Fruit fly (Drosophila melanogaster) whole organism, embryonic: ENCODE measurements around the gene CG7080.

Experiments used
- C15 ChIP-seq: fragments of 200-800 bp; sonication (Bioruptor generic); IDR thresholded peaks from 3 replicates; pipeline ENCODE4 v1.3.6; 2022; ENCODE audit warnings: missing biosample characterization, missing genetic modification characterization
- CG10267 ChIP-seq: fragments of 200-800 bp; sonication (Bioruptor generic); optimal IDR thresholded peaks from 2 replicates; lab custom pipeline; 2018; ENCODE audit warnings: missing biosample characterization, mild to moderate bottlenecking, missing genetic modification characterization, moderate library complexity
- CG10366 ChIP-seq: fragments of 200-800 bp; sonication (Bioruptor generic); IDR thresholded peaks from 2 replicates; pipeline ENCODE4 v1.3.6; 2022; ENCODE audit warnings: missing biosample characterization, missing genetic modification characterization
- CG10462 ChIP-seq: fragments of 200-800 bp; sonication (Bioruptor generic); optimal IDR thresholded peaks from 2 replicates; lab custom pipeline; 2016; ENCODE audit warnings: missing biosample characterization, missing genetic modification characterization
- CG10543 ChIP-seq: fragments of 200-800 bp; sonication (Bioruptor generic); optimal IDR thresholded peaks from 3 replicates; lab custom pipeline; 2017; ENCODE audit warnings: missing biosample characterization, mild to moderate bottlenecking, missing genetic modification characterization, moderate library complexity
- CG12104 ChIP-seq: fragments of 200-800 bp; sonication (Bioruptor generic); optimal IDR thresholded peaks from 3 replicates; lab custom pipeline; 2016; ENCODE audit warnings: missing biosample characterization, missing genetic modification characterization
- CG12219 ChIP-seq: fragments of 200-800 bp; sonication (Bioruptor generic); optimal IDR thresholded peaks from 3 replicates; lab custom pipeline; 2018; ENCODE audit warnings: missing biosample characterization, mild to moderate bottlenecking, missing genetic modification characterization
- CG12391 ChIP-seq: fragments of 200-800 bp; sonication (Bioruptor generic); optimal IDR thresholded peaks from 3 replicates; lab custom pipeline; 2018; ENCODE audit warnings: missing biosample characterization, mild to moderate bottlenecking, missing genetic modification characterization, moderate library complexity
- CG13123 ChIP-seq: fragments of 200-800 bp; sonication (Bioruptor generic); optimal IDR thresholded peaks from 2 replicates; lab custom pipeline; 2016; ENCODE audit warnings: missing biosample characterization, missing genetic modification characterization
- CG13296 ChIP-seq: fragments of 200-800 bp; sonication (Bioruptor generic); optimal IDR thresholded peaks from 3 replicates; lab custom pipeline; 2018; ENCODE audit warnings: missing biosample characterization, mild to moderate bottlenecking, missing genetic modification characterization
- CG13624 ChIP-seq: fragments of 200-800 bp; sonication (Bioruptor generic); optimal IDR thresholded peaks from 2 replicates; lab custom pipeline; 2016; ENCODE audit warnings: missing biosample characterization, missing genetic modification characterization
- CG13775 ChIP-seq: fragments of 200-800 bp; sonication (Bioruptor generic); optimal IDR thresholded peaks from 3 replicates; lab custom pipeline; 2017; ENCODE audit warnings: missing biosample characterization, mild to moderate bottlenecking, missing genetic modification characterization
- CG14050 ChIP-seq: fragments of 200-800 bp; sonication (Bioruptor generic); IDR thresholded peaks from 3 replicates; pipeline ENCODE4 v1.3.6; 2022; ENCODE audit warnings: missing biosample characterization, missing genetic modification characterization
- CG15696 ChIP-seq: fragments of 200-800 bp; sonication (Bioruptor generic); optimal IDR thresholded peaks from 2 replicates; lab custom pipeline; 2019; ENCODE audit warnings: missing biosample characterization, mild to moderate bottlenecking, missing genetic modification characterization, moderate library complexity
- CG18619 ChIP-seq: fragments of 200-800 bp; sonication (Bioruptor generic); optimal IDR thresholded peaks from 3 replicates; lab custom pipeline; 2017; ENCODE audit warnings: missing biosample characterization, mild to moderate bottlenecking, missing genetic modification characterization
- CG2678 ChIP-seq: fragments of 200-800 bp; sonication (Bioruptor generic); optimal IDR thresholded peaks from 3 replicates; lab custom pipeline; 2019; ENCODE audit warnings: missing biosample characterization, mild to moderate bottlenecking, missing genetic modification characterization, moderate library complexity
- CG30403 ChIP-seq: fragments of 200-800 bp; sonication (Bioruptor generic); optimal IDR thresholded peaks from 3 replicates; lab custom pipeline; 2016; ENCODE audit warnings: missing biosample characterization, missing genetic modification characterization
- CG32532 ChIP-seq: fragments of 200-800 bp; sonication (Bioruptor generic); IDR thresholded peaks from 2 replicates; pipeline ENCODE4 v1.3.6; 2022; ENCODE audit warnings: missing biosample characterization, missing genetic modification characterization
- CG3281 ChIP-seq: fragments of 200-800 bp; sonication (Bioruptor generic); optimal IDR thresholded peaks from 3 replicates; lab custom pipeline; 2017; ENCODE audit warnings: missing biosample characterization, mild to moderate bottlenecking, missing genetic modification characterization
- CG6683 ChIP-seq: fragments of 200-800 bp; sonication (Bioruptor generic); optimal IDR thresholded peaks from 2 replicates; lab custom pipeline; 2017; ENCODE audit warnings: missing biosample characterization, mild to moderate bottlenecking, missing genetic modification characterization, missing genetic modification reagents
- CG6689 ChIP-seq: fragments of 200-800 bp; sonication (Bioruptor generic); IDR thresholded peaks from 2 replicates; pipeline ENCODE4 v1.3.6; 2022; ENCODE audit warnings: missing biosample characterization, missing genetic modification characterization
- CG8478 ChIP-seq: fragments of >200 bp; optimal IDR thresholded peaks from 2 replicates; lab custom pipeline; 2018
- Chrac-16 ChIP-seq: fragments of 200-800 bp; sonication (Bioruptor generic); optimal IDR thresholded peaks from 3 replicates; lab custom pipeline; 2016; ENCODE audit warnings: missing biosample characterization, missing genetic modification characterization
- GATAe ChIP-seq: fragments of 200-800 bp; sonication (Bioruptor generic); conservative IDR thresholded peaks from 2 replicates; pipeline ENCODE4 v1.3.6; 2022; ENCODE audit warnings: missing biosample characterization, missing genetic modification characterization
- Gug ChIP-seq: fragments of 200-800 bp; sonication (Bioruptor generic); IDR thresholded peaks from 4 replicates; pipeline ENCODE4 v1.3.6; 2022; ENCODE audit warnings: missing biosample characterization, missing genetic modification characterization
- Hmx ChIP-seq: fragments of 200-800 bp; sonication (Bioruptor generic); optimal IDR thresholded peaks from 2 replicates; lab custom pipeline; 2016; ENCODE audit warnings: missing biosample characterization, missing genetic modification characterization
- Lpt ChIP-seq: fragments of >200 bp; optimal IDR thresholded peaks from 2 replicates; lab custom pipeline; 2018; ENCODE audit warnings: missing biosample characterization, missing genetic modification characterization
- Mrtf ChIP-seq: fragments of 200-800 bp; sonication (Bioruptor generic); IDR thresholded peaks from 3 replicates; pipeline ENCODE4 v1.3.6; 2022; ENCODE audit warnings: missing biosample characterization, missing genetic modification characterization
- NFAT ChIP-seq: fragments of 200-800 bp; sonication (Bioruptor generic); IDR thresholded peaks from 2 replicates; pipeline ENCODE4 v1.3.6; 2022; ENCODE audit warnings: missing biosample characterization, missing genetic modification characterization
- NK7.1 ChIP-seq: fragments of 200-800 bp; sonication (Bioruptor generic); optimal IDR thresholded peaks from 3 replicates; lab custom pipeline; 2016; ENCODE audit warnings: missing biosample characterization, missing genetic modification characterization
- Usf ChIP-seq: fragments of 200-800 bp; sonication (Bioruptor generic); optimal IDR thresholded peaks from 2 replicates; lab custom pipeline; 2017; ENCODE audit warnings: missing genotype, missing biosample characterization, missing genetic modification characterization
- ara ChIP-seq: fragments of 200-800 bp; sonication (Bioruptor generic); IDR thresholded peaks from 2 replicates; pipeline ENCODE4 v1.3.6; 2022; ENCODE audit warnings: missing biosample characterization, missing genetic modification characterization
- bsh ChIP-seq, 2 experiments: fragments of 200-800 bp; sonication (Bioruptor generic); optimal IDR thresholded peaks; 2 replicates each; lab custom pipeline; 2017 to 2018; ENCODE audit warnings: mild to moderate bottlenecking in 2 of 2, missing biosample characterization in 2 of 2, missing genetic modification characterization in 2 of 2, moderate library complexity in 1 of 2
- corto ChIP-seq: fragments of 200-800 bp; sonication (Bioruptor generic); optimal IDR thresholded peaks from 2 replicates; lab custom pipeline; 2016; ENCODE audit warnings: missing biosample characterization, mild to moderate bottlenecking, missing genetic modification characterization, moderate library complexity
- croc ChIP-seq: fragments of 200-800 bp; sonication (Bioruptor generic); conservative IDR thresholded peaks from 3 replicates; pipeline ENCODE4 v1.3.6; 2022; ENCODE audit warnings: missing biosample characterization, missing genetic modification characterization
- gem ChIP-seq: fragments of 200-800 bp; sonication (Bioruptor generic); optimal IDR thresholded peaks from 2 replicates; lab custom pipeline; 2019; ENCODE audit warnings: missing biosample characterization, mild to moderate bottlenecking, missing genetic modification characterization, moderate library complexity
- mirr ChIP-seq: fragments of 200-800 bp; sonication (Bioruptor generic); optimal IDR thresholded peaks from 3 replicates; lab custom pipeline; 2018; ENCODE audit warnings: missing biosample characterization, mild to moderate bottlenecking, missing genetic modification characterization
- otp ChIP-seq: fragments of 200-800 bp; sonication (Bioruptor generic); IDR thresholded peaks from 3 replicates; pipeline ENCODE4, ENCODE4 v1.3.6; 2022; ENCODE audit warnings: missing biosample characterization, missing genetic modification characterization
- pb ChIP-seq: fragments of 200-800 bp; sonication (Bioruptor generic); optimal IDR thresholded peaks from 3 replicates; lab custom pipeline; 2016; ENCODE audit warnings: missing biosample characterization, missing genetic modification characterization
- row ChIP-seq: fragments of 200-800 bp; sonication (Bioruptor generic); IDR thresholded peaks from 3 replicates; pipeline ENCODE4 v1.3.6; 2022; ENCODE audit warnings: missing biosample characterization, missing genetic modification characterization
- sc ChIP-seq, 3 experiments: fragments of >200 bp in 2 of 3; fragments of 200-800 bp in 1 of 3; sonication (Bioruptor generic) in 1 of 3; optimal IDR thresholded peaks; 2 replicates in 2 of 3; 3 replicates in 1 of 3; lab custom pipeline; 2017; ENCODE audit warnings: mild to moderate bottlenecking in 1 of 3, missing biosample characterization in 1 of 3, missing genetic modification characterization in 1 of 3, missing genetic modification reagents in 1 of 3
- schlank ChIP-seq: fragments of 200-800 bp; sonication (Bioruptor generic); optimal IDR thresholded peaks from 2 replicates; lab custom pipeline; 2018; ENCODE audit warnings: missing biosample characterization, mild to moderate bottlenecking, missing genetic modification characterization
- seq ChIP-seq: fragments of 200-800 bp; sonication (Bioruptor generic); IDR thresholded peaks from 2 replicates; pipeline ENCODE4 v1.3.6; 2022; ENCODE audit warnings: missing biosample characterization, missing genetic modification characterization
- shn ChIP-seq: fragments of 200-800 bp; sonication (Bioruptor generic); optimal IDR thresholded peaks from 3 replicates; lab custom pipeline; 2016; ENCODE audit warnings: missing biosample characterization, missing genetic modification characterization
- sima ChIP-seq: fragments of 200-800 bp; sonication (Bioruptor generic); optimal IDR thresholded peaks from 2 replicates; lab custom pipeline; 2016; ENCODE audit warnings: missing biosample characterization, missing genetic modification characterization
- sisA ChIP-seq: fragments of 200-800 bp; sonication (Bioruptor generic); IDR thresholded peaks from 2 replicates; pipeline ENCODE4 v1.3.6; 2022; ENCODE audit warnings: missing biosample characterization, missing genetic modification characterization
- slbo ChIP-seq: fragments of 200-800 bp; sonication (Bioruptor generic); IDR thresholded peaks from 2 replicates; pipeline ENCODE4 v1.3.6; 2022; ENCODE audit warnings: missing biosample characterization, missing genetic modification characterization
- stc ChIP-seq: fragments of 200-800 bp; sonication (Bioruptor generic); IDR thresholded peaks from 2 replicates; pipeline ENCODE4 v1.3.6; 2022; ENCODE audit warnings: missing biosample characterization, missing genetic modification characterization
- tin ChIP-seq: fragments of 200-800 bp; sonication (Bioruptor generic); optimal IDR thresholded peaks from 3 replicates; lab custom pipeline; 2016; ENCODE audit warnings: missing biosample characterization, missing genetic modification characterization
- zfh1 ChIP-seq: fragments of 200-800 bp; sonication (Bioruptor generic); IDR thresholded peaks from 3 replicates; pipeline ENCODE4 v1.3.6; 2022; ENCODE audit warnings: missing biosample characterization, missing genetic modification characterization
- zfh2 ChIP-seq: fragments of 200-800 bp; sonication (Bioruptor generic); optimal IDR thresholded peaks from 2 replicates; lab custom pipeline; 2016; ENCODE audit warnings: missing biosample characterization, missing genetic modification characterization

CG7080 gene

DNA sequence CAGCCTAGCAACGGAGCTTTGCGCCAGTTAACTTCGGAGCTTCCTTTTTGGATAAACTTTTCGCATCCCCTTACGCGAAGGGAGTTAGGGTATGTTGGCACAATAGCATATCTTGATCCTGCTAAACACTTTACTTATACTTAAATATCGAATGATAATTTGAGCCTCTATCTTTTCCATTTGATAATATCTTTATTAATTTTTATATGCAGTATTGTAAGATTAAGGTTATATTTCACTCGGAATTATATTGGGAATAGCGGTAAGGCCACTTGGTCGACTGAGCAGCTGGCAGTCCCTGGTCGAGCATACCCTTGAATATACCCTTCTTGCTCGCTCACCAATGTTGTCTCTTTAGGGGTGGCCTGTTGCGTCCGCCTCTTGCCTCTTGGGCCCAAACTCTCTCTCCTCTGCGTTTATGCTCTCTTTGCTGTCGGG is 39.7 kb downstream of the CG7080 start (continued):
- TF ChIP-seq otp (GFP tag; lab: Robert Waterston, UW): peak; percentile 69; the same call in 2 of the 3 replicates
- no peak for TF ChIP-seq CG8478 (lab: Kevin White, UChicago)
- TF ChIP-seq row: peak; percentile 95
- no peak for TF ChIP-seq mirr (GFP tag; lab: Kevin White, UChicago)
- TF ChIP-seq pb (GFP tag; lab: Kevin White, UChicago): peak; percentile 12
- peak; percentile 29 for TF ChIP-seq CG15696 (tag; lab: Kevin White, UChicago)
- TF ChIP-seq CG3281: peak; percentile 69
- TF ChIP-seq CG6683 (GFP tag; lab: Kevin White, UChicago): peak; percentile 39
- no peak for TF ChIP-seq Usf (GFP tag; lab: Kevin White, UChicago)
- TF ChIP-seq seq: peak; percentile 84
- TF ChIP-seq CG13624 (GFP tag; lab: Kevin White, UChicago): peak; percentile 12
- TF ChIP-seq CG10366 (GFP tag; lab: Robert Waterston, UW): peak; percentile 76
- peak; percentile 71 for TF ChIP-seq sisA (GFP tag; lab: Robert Waterston, UW)
- TF ChIP-seq zfh1 (GFP tag; lab: Robert Waterston, UW): peak; percentile 65; the same call in 2 of the 3 replicates
- TF ChIP-seq NFAT (GFP tag; lab: Robert Waterston, UW): peak; percentile 65; the same call in 1 of the 2 replicates
- TF ChIP-seq Gug (GFP tag; lab: Robert Waterston, UW): peak; percentile 80
- peak; percentile 80 for TF ChIP-seq CG6689 (GFP tag; lab: Robert Waterston, UW)
- TF ChIP-seq CG13775 (GFP tag; lab: Kevin White, UChicago): peak; percentile 64
- peak; percentile 23 for TF ChIP-seq schlank
- TF ChIP-seq tin (GFP tag; lab: Kevin White, UChicago): peak; percentile 46
- TF ChIP-seq CG30403 (GFP tag; lab: Kevin White, UChicago): peak; percentile 75
- peak; percentile 14 for TF ChIP-seq Chrac-16
- peak; percentile 48 for TF ChIP-seq stc (GFP tag; lab: Robert Waterston, UW)
- peak; percentile 45 for TF ChIP-seq zfh2 (GFP tag; lab: Kevin White, UChicago)
- TF ChIP-seq gem: peak; percentile 76
- TF ChIP-seq CG12219 (GFP tag; lab: Kevin White, UChicago): no peak
- peak; percentile 59 for TF ChIP-seq CG13296 (GFP tag; lab: Kevin White, UChicago)
- peak; percentile 79 for TF ChIP-seq CG2678
- no peak for TF ChIP-seq CG10462 (GFP tag; lab: Kevin White, UChicago)
- 0 out of 3 replicates have a peak, but pooled peaks have one; percentile 49 for TF ChIP-seq C15 (GFP tag; lab: Robert Waterston, UW)
- TF ChIP-seq shn (GFP tag; lab: Kevin White, UChicago): no peak
- peak; percentile 46 for TF ChIP-seq ara (GFP tag; lab: Robert Waterston, UW)
- TF ChIP-seq CG12391 (tag; lab: Kevin White, UChicago): peak; percentile 62
- TF ChIP-seq sima (GFP tag; lab: Kevin White, UChicago): no peak
- TF ChIP-seq CG13123 (GFP tag; lab: Kevin White, UChicago): no peak
- TF ChIP-seq Lpt (GFP tag; lab: Kevin White, UChicago): no peak
- peak; percentile 13; the same call in 1 of the 2 replicates for TF ChIP-seq GATAe (GFP tag; lab: Robert Waterston, UW)
- peak; percentile 57 for TF ChIP-seq NK7.1 (GFP tag; lab: Kevin White, UChicago)
- no peak for TF ChIP-seq sc (optimal IDR thresholded peaks at IDR 0.05; lab: Kevin White, UChicago)
- peak; percentile 17 for TF ChIP-seq sc (GFP tag; optimal IDR thresholded peaks at IDR 0.05; lab: Kevin White, UChicago)
- TF ChIP-seq bsh (GFP tag; optimal IDR thresholded peaks at IDR 0.05; lab: Kevin White, UChicago): peak in 1 of 2 experiments; percentile 38
- TF ChIP-seq slbo (GFP tag; lab: Robert Waterston, UW): peak; percentile 92
- TF ChIP-seq croc: peak; percentile 28; the same call in 2 of the 3 replicates
- TF ChIP-seq CG10543 (GFP tag; lab: Kevin White, UChicago): peak; percentile 61
- TF ChIP-seq CG10267 (tag; lab: Kevin White, UChicago): peak; percentile 43
- TF ChIP-seq CG18619 (GFP tag; lab: Kevin White, UChicago): peak; percentile 69
- TF ChIP-seq CG12104 (GFP tag; lab: Kevin White, UChicago): peak; percentile 40
- TF ChIP-seq CG32532 (GFP tag; lab: Robert Waterston, UW): peak; percentile 79
- peak; percentile 69 for TF ChIP-seq corto (GFP tag; lab: Kevin White, UChicago)
- peak; percentile 78 for TF ChIP-seq CG14050 (GFP tag; lab: Robert Waterston, UW)
- TF ChIP-seq Mrtf (GFP tag; lab: Robert Waterston, UW): peak; percentile 55; the same call in 2 of the 3 replicates
- peak; percentile 39 for TF ChIP-seq Hmx (GFP tag; lab: Kevin White, UChicago)
